Fruit fly (Drosophila melanogaster) whole organism, prepupa: Measurements from ENCODE around the gene Syx13.

Source experiments
- CG11902 ChIP-seq: fragments of 200-800 bp; sonication (Bioruptor generic); optimal IDR thresholded peaks from 3 replicates; lab custom pipeline; 2016; ENCODE audit warnings: missing biosample characterization, missing genetic modification characterization
- CG16779 ChIP-seq: fragments of 200-800 bp; sonication (Bioruptor generic); optimal IDR thresholded peaks from 3 replicates; lab custom pipeline; 2017; ENCODE audit warnings: missing biosample characterization, mild to moderate bottlenecking, missing genetic modification characterization
- CG6854 ChIP-seq: fragments of 200-800 bp; sonication (Bioruptor generic); optimal IDR thresholded peaks from 2 replicates; lab custom pipeline; 2017; ENCODE audit warnings: missing biosample characterization, mild to moderate bottlenecking, missing genetic modification characterization
- CG8119 ChIP-seq: fragments of 200-800 bp; sonication (Bioruptor generic); IDR thresholded peaks from 3 replicates; pipeline ENCODE4 v1.3.6; 2022; ENCODE audit warnings: missing biosample characterization, missing genetic modification characterization
- Hr38 ChIP-seq: sonication (Bioruptor generic); optimal IDR thresholded peaks from 2 replicates; lab custom pipeline; 2016; ENCODE audit warnings: missing biosample characterization, missing genetic modification characterization
- OdsH ChIP-seq: fragments of 200-800 bp; sonication (Bioruptor generic); optimal IDR thresholded peaks from 3 replicates; lab custom pipeline; 2016; ENCODE audit warnings: missing biosample characterization, missing genetic modification characterization
- salr ChIP-seq, 2 experiments: fragments of 200-800 bp; sonication (Bioruptor generic); optimal IDR thresholded peaks; 3 replicates each; lab custom pipeline; 2016 to 2018; ENCODE audit warnings: missing biosample characterization in 2 of 2, missing genetic modification characterization in 2 of 2, mild to moderate bottlenecking in 1 of 2

DNA sequence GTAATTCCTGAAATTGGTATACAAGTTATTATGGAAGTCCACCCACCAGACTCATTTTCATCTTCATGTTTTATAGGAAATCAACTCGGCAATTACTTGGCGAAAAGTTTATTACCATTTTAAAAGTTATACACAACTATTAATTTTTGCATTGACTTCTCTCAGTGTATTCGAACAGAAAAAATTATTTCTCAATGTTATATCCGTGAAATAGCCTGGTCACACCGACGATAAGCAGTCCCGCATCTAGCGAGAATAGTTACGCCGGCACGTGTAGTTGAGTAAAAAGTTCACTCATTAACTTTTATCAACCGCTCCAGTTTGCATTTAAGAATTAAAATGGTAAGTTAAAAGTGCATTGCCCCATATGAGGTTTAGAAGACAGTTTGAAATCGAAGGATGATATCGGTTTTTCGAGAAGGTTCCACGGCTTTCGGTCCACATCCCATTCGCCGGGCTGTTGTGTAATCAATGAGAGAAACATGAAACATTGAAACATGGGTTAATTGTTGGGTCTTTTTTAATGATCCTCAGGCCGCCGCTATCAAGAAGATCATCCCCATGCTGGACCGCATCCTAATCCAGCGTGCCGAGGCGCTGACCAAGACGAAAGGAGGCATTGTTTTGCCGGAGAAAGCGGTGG is 28.3 kb upstream of the Syx13 start, which contains the start of gene CG11267:
- TF ChIP-seq CG11902 (GFP tag; lab: Kevin White, UChicago) (peak; percentile 75), salr (GFP tag; optimal IDR thresholded peaks at IDR 0.05; lab: Kevin White, UChicago) (peak; percentile 72), OdsH (GFP tag; lab: Kevin White, UChicago) (peak; percentile 80), CG16779 (tag; lab: Kevin White, UChicago) (no peak), CG8119 (GFP tag; lab: Robert Waterston, UW) (peak; percentile 86), Hr38 (GFP tag; lab: Kevin White, UChicago) (no peak), CG6854 (peak; percentile 38)
